Worm (Caenorhabditis elegans): ENCODE data around the gene dop-1.

dop-1 gene

DNA sequence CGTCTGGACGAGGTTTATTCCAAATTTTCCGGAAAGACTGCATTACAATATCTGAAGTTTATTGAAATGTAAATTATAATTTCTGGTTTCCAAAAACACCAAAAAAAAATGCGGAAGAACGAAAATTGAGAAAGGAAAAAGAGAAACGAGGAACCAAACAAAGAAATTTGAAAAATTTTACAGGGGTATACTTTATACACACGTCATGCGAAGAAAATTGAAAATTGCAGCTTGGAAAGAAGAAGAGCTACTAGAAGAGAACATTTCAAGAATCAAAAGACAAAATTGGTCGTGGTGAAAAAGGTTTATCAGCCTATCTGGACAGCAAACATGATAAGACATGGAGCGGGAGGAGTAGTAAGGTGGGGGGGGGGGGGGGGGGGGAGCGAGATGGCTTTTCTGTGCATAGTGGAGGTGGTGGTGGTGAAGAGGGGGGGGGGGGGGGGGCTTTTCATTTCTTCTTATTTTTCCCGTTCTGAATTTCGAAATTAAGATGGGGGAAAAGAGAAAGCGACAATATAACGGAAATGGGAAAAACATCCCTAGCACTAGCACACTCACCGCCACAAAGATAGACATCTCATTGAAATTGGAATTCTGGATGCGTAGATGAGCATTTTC is 35.2 kb downstream of the dop-1 start, which contains the start of gene lst-2:
Gene lst-2 (minus strand): TSS at position 51 of the 621 bp plus-strand sequence.
- TF ChIP-seq nhr-12 (tag; optimal IDR thresholded peaks at IDR 0.05) (no peak), unc-120 (tag; optimal IDR thresholded peaks at IDR 0.05; ENCODE audit: poor library complexity, severe bottlenecking) (no peak), mls-2 (tag; optimal IDR thresholded peaks at IDR 0.05) (no peak), M03D4.4 (tag; optimal IDR thresholded peaks at IDR 0.05) (no peak), ces-1 (GFP tag; optimal IDR thresholded peaks at IDR 0.05) (no peak), flh-1 (GFP tag; optimal IDR thresholded peaks at IDR 0.05) (no peak), sptf-1 (tag; optimal IDR thresholded peaks at IDR 0.05) (no peak), zip-8 (tag; optimal IDR thresholded peaks at IDR 0.05) (no peak), nhr-28 (tag; optimal IDR thresholded peaks at IDR 0.05) (no peak)

DNA sequence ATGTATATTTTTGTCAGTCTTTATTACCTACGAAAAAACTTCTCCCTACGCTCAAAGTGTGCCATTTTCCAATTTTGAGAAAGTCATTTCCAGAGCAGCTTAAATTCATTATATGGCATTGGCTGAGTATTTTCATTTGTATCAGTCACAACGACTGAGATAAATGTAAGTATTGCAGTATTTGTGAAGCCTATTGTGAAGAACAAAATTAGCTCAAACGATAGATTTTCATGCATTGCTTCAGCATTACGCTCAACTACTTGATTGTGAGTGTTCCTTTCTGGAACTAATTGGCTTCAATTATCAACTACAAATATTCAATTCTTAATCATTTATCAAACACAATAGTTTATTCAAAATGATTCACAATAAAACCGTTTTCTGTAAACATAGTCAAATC is 41.0 kb downstream of the dop-1 start, which contains the start of gene R160.12:
Gene R160.12 (minus strand): TSS at position 101 of the 400 bp plus-strand sequence.
- TF ChIP-seq nhr-12 (tag; optimal IDR thresholded peaks at IDR 0.05): no peak
- no peak for TF ChIP-seq hlh-1 (tag; optimal IDR thresholded peaks at IDR 0.05)
- TF ChIP-seq nhr-237 (tag; optimal IDR thresholded peaks at IDR 0.05): no peak
- TF ChIP-seq nhr-76 (tag; optimal IDR thresholded peaks at IDR 0.05): no peak
- no peak for TF ChIP-seq elt-3 (tag; optimal IDR thresholded peaks at IDR 0.05)
- no peak for TF ChIP-seq unc-62 (GFP tag; optimal IDR thresholded peaks at IDR 0.05)
- TF ChIP-seq bed-3 (GFP tag; optimal IDR thresholded peaks at IDR 0.05): no peak
- TF ChIP-seq nhr-2 (tag; optimal IDR thresholded peaks at IDR 0.05): no peak
- no peak for TF ChIP-seq mab-5 (tag; optimal IDR thresholded peaks at IDR 0.05)
- no peak for TF ChIP-seq elt-1 (tag; optimal IDR thresholded peaks at IDR 0.05; ENCODE audit: borderline replicate concordance, insufficient read depth)
- TF ChIP-seq ceh-43 (GFP tag; optimal IDR thresholded peaks at IDR 0.05): no peak
- no peak for TF ChIP-seq unc-120 (tag; optimal IDR thresholded peaks at IDR 0.05; ENCODE audit: poor library complexity, severe bottlenecking)
- no peak for TF ChIP-seq nhr-28 (tag; optimal IDR thresholded peaks at IDR 0.05)
- TF ChIP-seq lin-13 (tag; optimal IDR thresholded peaks at IDR 0.05): no peak

DNA sequence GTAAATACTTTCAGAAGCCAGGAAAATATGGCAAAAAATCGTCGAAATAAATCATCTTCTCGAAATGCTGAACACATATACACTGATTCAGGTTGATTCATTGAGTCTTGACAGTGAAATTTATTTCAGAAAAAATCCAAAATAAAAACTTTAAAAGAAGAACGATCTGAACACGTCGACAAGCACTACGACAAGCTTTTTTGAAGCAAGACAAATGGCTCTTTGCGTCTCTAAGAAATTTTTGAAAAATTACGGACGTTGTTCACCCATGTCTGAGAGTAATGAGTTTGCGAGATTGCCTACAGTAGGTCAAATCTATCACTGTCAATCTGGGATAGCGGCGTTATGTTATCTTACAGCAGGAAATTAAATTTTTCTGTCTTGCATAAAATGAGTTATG is 41.9 kb downstream of the dop-1 start, which contains the start of gene R160.2:
Gene R160.2 (minus strand): TSS at position 101 of the 400 bp plus-strand sequence.
- no peak for TF ChIP-seq unc-120 (tag; optimal IDR thresholded peaks at IDR 0.05; ENCODE audit: poor library complexity, severe bottlenecking)
- TF ChIP-seq lin-32 (GFP tag; optimal IDR thresholded peaks at IDR 0.05): no peak

DNA sequence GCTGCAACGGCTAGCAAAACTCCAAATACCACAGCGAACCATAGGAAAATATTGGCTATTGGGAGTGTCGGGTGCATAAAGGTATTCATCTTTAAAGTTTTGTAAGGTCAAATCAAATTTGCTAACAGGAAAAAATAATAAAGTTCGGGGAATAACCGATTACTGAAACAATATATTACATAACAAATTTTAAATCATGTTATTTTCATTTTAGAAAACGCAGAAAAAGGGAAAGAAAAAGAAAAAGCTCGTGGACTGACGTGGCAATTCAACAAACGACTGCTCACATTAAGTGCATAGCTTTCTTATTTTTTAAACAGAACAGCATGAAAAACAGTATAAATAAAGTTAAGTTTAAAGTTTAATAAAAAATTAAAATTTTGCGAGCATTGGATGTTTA is 45.5 kb downstream of the dop-1 start, which contains the start of gene R160.6:
Gene R160.6 (minus strand): TSS at position 101 of the 400 bp plus-strand sequence.
- TF ChIP-seq mab-5 (tag; optimal IDR thresholded peaks at IDR 0.05) (no peak), hlh-1 (tag; optimal IDR thresholded peaks at IDR 0.05) (no peak), tbx-8 (GFP tag; optimal IDR thresholded peaks at IDR 0.05) (no peak), elt-1 (tag; optimal IDR thresholded peaks at IDR 0.05; ENCODE audit: borderline replicate concordance, insufficient read depth) (no peak), ceh-83 (GFP tag; optimal IDR thresholded peaks at IDR 0.05) (no peak), lin-32 (GFP tag; optimal IDR thresholded peaks at IDR 0.05) (no peak), nhr-12 (tag; optimal IDR thresholded peaks at IDR 0.05) (no peak), drap-1 (GFP tag; optimal IDR thresholded peaks at IDR 0.05) (no peak)

DNA sequence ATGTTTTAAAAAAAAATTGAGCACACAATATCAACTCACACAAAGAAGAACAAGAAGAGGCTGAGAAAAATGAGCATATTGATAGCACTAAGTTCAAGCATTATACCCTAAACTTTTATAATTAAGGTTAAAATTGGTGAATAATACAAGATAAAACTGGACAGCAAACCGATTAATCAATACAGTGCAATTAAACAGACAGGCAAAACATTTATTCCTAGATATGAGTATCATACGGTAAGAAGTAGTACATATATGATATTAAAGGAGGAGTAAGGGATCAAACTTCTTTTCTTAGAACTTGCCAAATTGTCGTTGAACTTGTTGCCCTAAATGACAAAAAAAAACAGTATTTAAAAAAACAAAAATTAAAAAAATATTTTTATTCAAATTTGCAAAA is 46.7 kb downstream of the dop-1 start, which contains the start of gene R160.14:
Gene R160.14 (minus strand): TSS at position 101 of the 400 bp plus-strand sequence.
- no peak for TF ChIP-seq M03D4.4 (tag; optimal IDR thresholded peaks at IDR 0.05)
- no peak for TF ChIP-seq ces-1 (GFP tag; optimal IDR thresholded peaks at IDR 0.05)
- TF ChIP-seq nhr-237 (tag; optimal IDR thresholded peaks at IDR 0.05): no peak
- TF ChIP-seq ztf-11 (tag; optimal IDR thresholded peaks at IDR 0.05): no peak
- TF ChIP-seq lin-13 (tag; optimal IDR thresholded peaks at IDR 0.05): no peak
- no peak for TF ChIP-seq nhr-2 (tag; optimal IDR thresholded peaks at IDR 0.05)
- TF ChIP-seq ham-2 (GFP tag; optimal IDR thresholded peaks at IDR 0.05): no peak
- no peak for TF ChIP-seq drap-1 (GFP tag; optimal IDR thresholded peaks at IDR 0.05)
- no peak for TF ChIP-seq ceh-39 (tag; optimal IDR thresholded peaks at IDR 0.05)
- TF ChIP-seq nhr-12 (tag; optimal IDR thresholded peaks at IDR 0.05): no peak
- no peak for TF ChIP-seq mab-5 (tag; optimal IDR thresholded peaks at IDR 0.05)
- no peak for TF ChIP-seq tbx-8 (GFP tag; optimal IDR thresholded peaks at IDR 0.05)
- no peak for TF ChIP-seq snpc-4 (tag; optimal IDR thresholded peaks at IDR 0.05)
- TF ChIP-seq unc-120 (tag; optimal IDR thresholded peaks at IDR 0.05; ENCODE audit: poor library complexity, severe bottlenecking): no peak
- no peak for TF ChIP-seq elt-1 (tag; optimal IDR thresholded peaks at IDR 0.05; ENCODE audit: borderline replicate concordance, insufficient read depth)
